Fruit fly (Drosophila melanogaster) whole organism, embryonic: ENCODE results near the gene Schip1.
A peak's percentile ranks its signal among the peaks of the same experiment; 100 is the strongest.

ENCODE experiments used
- Asciz ChIP-seq: fragments of 200-800 bp; sonication (Bioruptor generic); optimal IDR thresholded peaks from 2 replicates; lab custom pipeline; 2017; ENCODE audit warnings: missing biosample characterization, mild to moderate bottlenecking, missing genetic modification characterization, missing genetic modification reagents
- B-H2 ChIP-seq: fragments of 200-800 bp; sonication (Bioruptor generic); optimal IDR thresholded peaks from 2 replicates; lab custom pipeline; 2018; ENCODE audit warnings: missing biosample characterization, mild to moderate bottlenecking, missing genetic modification characterization
- CG10147 ChIP-seq: fragments of 200-800 bp; sonication (Bioruptor generic); optimal IDR thresholded peaks from 2 replicates; lab custom pipeline; 2019; ENCODE audit warnings: missing biosample characterization, mild to moderate bottlenecking, missing genetic modification characterization, moderate library complexity
- CG10565 ChIP-seq: fragments of 200-800 bp; sonication (Bioruptor generic); optimal IDR thresholded peaks from 3 replicates; lab custom pipeline; 2016; ENCODE audit warnings: missing biosample characterization, mild to moderate bottlenecking, missing genetic modification characterization
- CG11696 ChIP-seq: fragments of 200-800 bp; sonication (Bioruptor generic); IDR thresholded peaks from 2 replicates; pipeline ENCODE4 v1.3.6; 2022; ENCODE audit warnings: missing biosample characterization, missing genetic modification characterization
- CG12391 ChIP-seq: fragments of 200-800 bp; sonication (Bioruptor generic); optimal IDR thresholded peaks from 3 replicates; lab custom pipeline; 2018; ENCODE audit warnings: missing biosample characterization, mild to moderate bottlenecking, missing genetic modification characterization, moderate library complexity
- CG13123 ChIP-seq: fragments of 200-800 bp; sonication (Bioruptor generic); optimal IDR thresholded peaks from 2 replicates; lab custom pipeline; 2016; ENCODE audit warnings: missing biosample characterization, missing genetic modification characterization
- CG13775 ChIP-seq: fragments of 200-800 bp; sonication (Bioruptor generic); optimal IDR thresholded peaks from 3 replicates; lab custom pipeline; 2017; ENCODE audit warnings: missing biosample characterization, mild to moderate bottlenecking, missing genetic modification characterization
- CG14014 ChIP-seq: fragments of 200-800 bp; sonication (Bioruptor generic); IDR thresholded peaks from 2 replicates; pipeline ENCODE4 v1.3.6; 2022; ENCODE audit warnings: missing biosample characterization, missing genetic modification characterization
- CG16815 ChIP-seq: fragments of 200-800 bp; sonication (Bioruptor generic); optimal IDR thresholded peaks from 3 replicates; lab custom pipeline; 2017; ENCODE audit warnings: missing biosample characterization, mild to moderate bottlenecking, missing genetic modification characterization
- CG17361 ChIP-seq: fragments of 200-800 bp; sonication (Bioruptor generic); IDR thresholded peaks from 3 replicates; pipeline ENCODE4 v1.3.6; 2022; ENCODE audit warnings: missing biosample characterization, missing genetic modification characterization
- CG18262 ChIP-seq: fragments of 200-800 bp; optimal IDR thresholded peaks from 3 replicates; lab custom pipeline; 2019; ENCODE audit warnings: missing biosample characterization, mild to moderate bottlenecking, missing genetic modification characterization, moderate library complexity
- CG18476 ChIP-seq: fragments of 200-800 bp; sonication (Bioruptor generic); optimal IDR thresholded peaks from 2 replicates; lab custom pipeline; 2016; ENCODE audit warnings: missing biosample characterization, mild to moderate bottlenecking, missing genetic modification characterization
- CG18599 ChIP-seq: fragments of 200-800 bp; sonication (Bioruptor generic); optimal IDR thresholded peaks from 3 replicates; lab custom pipeline; 2017; ENCODE audit warnings: missing biosample characterization, missing genetic modification characterization, mild to moderate bottlenecking, moderate library complexity, missing genetic modification reagents
- CG2116 ChIP-seq: fragments of 200-800 bp; sonication (Bioruptor generic); optimal IDR thresholded peaks from 3 replicates; lab custom pipeline; 2018; ENCODE audit warnings: missing biosample characterization, mild to moderate bottlenecking, missing genetic modification characterization
- CG3838 ChIP-seq: fragments of 200-800 bp; sonication (Bioruptor generic); optimal IDR thresholded peaks from 3 replicates; lab custom pipeline; 2016; ENCODE audit warnings: missing biosample characterization, missing genetic modification characterization
- CG6272 ChIP-seq: fragments of 200-800 bp; sonication (Bioruptor generic); IDR thresholded peaks from 2 replicates; pipeline ENCODE4 v1.3.6; 2022; ENCODE audit warnings: missing biosample characterization, missing genetic modification characterization
- CG6689 ChIP-seq: fragments of 200-800 bp; sonication (Bioruptor generic); IDR thresholded peaks from 2 replicates; pipeline ENCODE4 v1.3.6; 2022; ENCODE audit warnings: missing biosample characterization, missing genetic modification characterization
- CG7271 ChIP-seq: fragments of 200-800 bp; sonication (Bioruptor generic); optimal IDR thresholded peaks from 2 replicates; lab custom pipeline; 2018; ENCODE audit warnings: missing biosample characterization, mild to moderate bottlenecking, missing genetic modification characterization, moderate library complexity
- CG7556 ChIP-seq: fragments of 200-800 bp; sonication (Bioruptor generic); optimal IDR thresholded peaks from 2 replicates; lab custom pipeline; 2017; ENCODE audit warnings: missing biosample characterization, mild to moderate bottlenecking, missing genetic modification characterization
- CG7987 ChIP-seq: fragments of 200-800 bp; sonication (Bioruptor generic); optimal IDR thresholded peaks from 2 replicates; lab custom pipeline; 2018; ENCODE audit warnings: missing biosample characterization, mild to moderate bottlenecking, missing genetic modification characterization, moderate library complexity
- D19B ChIP-seq: fragments of 200-800 bp; sonication (Bioruptor generic); optimal IDR thresholded peaks from 2 replicates; lab custom pipeline; 2017; ENCODE audit warnings: missing biosample characterization, mild to moderate bottlenecking, missing genetic modification characterization
- Dad ChIP-seq: fragments of 200-800 bp; sonication (Bioruptor generic); optimal IDR thresholded peaks from 3 replicates; lab custom pipeline; 2016; ENCODE audit warnings: missing biosample characterization, missing genetic modification characterization
- Dbx ChIP-seq: fragments of 200-800 bp; sonication (Bioruptor generic); IDR thresholded peaks from 3 replicates; pipeline ENCODE4 v1.3.6; 2022; ENCODE audit warnings: missing biosample characterization, missing genetic modification characterization
- Dp ChIP-seq: fragments of 200-800 bp; sonication (Bioruptor generic); optimal IDR thresholded peaks from 2 replicates; lab custom pipeline; 2018; ENCODE audit warnings: missing biosample characterization, mild to moderate bottlenecking, missing genetic modification characterization, moderate library complexity
- Eip74EF ChIP-seq, 2 experiments: fragments of 200-800 bp in 1 of 2; fragments of >200 bp in 1 of 2; sonication (Bioruptor generic) in 1 of 2; optimal IDR thresholded peaks; 2 replicates each; lab custom pipeline; 2017 to 2019; ENCODE audit warnings: missing biosample characterization in 2 of 2, missing genetic modification characterization in 2 of 2, mild to moderate bottlenecking in 1 of 2, moderate library complexity in 1 of 2
- Ets65A ChIP-seq: fragments of 200-800 bp; sonication (Bioruptor generic); peaks from one replicate; lab custom pipeline; 2016; ENCODE audit warnings: missing biosample characterization, missing genetic modification characterization
- Fer3 ChIP-seq: fragments of 200-800 bp; sonication (Bioruptor generic); optimal IDR thresholded peaks from 2 replicates; lab custom pipeline; 2018; ENCODE audit warnings: missing biosample characterization, mild to moderate bottlenecking, missing genetic modification characterization, moderate library complexity
- Myb ChIP-seq: fragments of 200-800 bp; sonication (Bioruptor generic); optimal IDR thresholded peaks from 2 replicates; lab custom pipeline; 2016; ENCODE audit warnings: missing biosample characterization, missing genetic modification characterization
- Six4 ChIP-seq: fragments of 200-800 bp; sonication (Bioruptor generic); optimal IDR thresholded peaks from 2 replicates; lab custom pipeline; 2016; ENCODE audit warnings: missing biosample characterization, missing genetic modification characterization
- YL-1 ChIP-seq: fragments of 200-800 bp; sonication (Bioruptor generic); optimal IDR thresholded peaks from 3 replicates; lab custom pipeline; 2017; ENCODE audit warnings: missing biosample characterization, mild to moderate bottlenecking, missing genetic modification characterization
- bbx ChIP-seq: fragments of 200-800 bp; sonication (Bioruptor generic); IDR thresholded peaks from 2 replicates; pipeline ENCODE4 v1.3.6; 2022; ENCODE audit warnings: missing biosample characterization, missing genetic modification characterization; ENCODE audit not compliant: partially characterized antibody
- btn ChIP-seq: fragments of 200-800 bp; sonication (Bioruptor generic); optimal IDR thresholded peaks from 2 replicates; lab custom pipeline; 2016; ENCODE audit warnings: missing biosample characterization, missing genetic modification characterization
- chif ChIP-seq, 2 experiments: fragments of 200-800 bp; sonication (Bioruptor generic); optimal IDR thresholded peaks; 3 replicates each; lab custom pipeline; 2016; ENCODE audit warnings: missing biosample characterization in 2 of 2, missing genetic modification characterization in 2 of 2
- crc ChIP-seq: fragments of 200-800 bp; sonication (Bioruptor generic); optimal IDR thresholded peaks from 2 replicates; lab custom pipeline; 2016; ENCODE audit warnings: missing biosample characterization, missing genetic modification characterization
- da ChIP-seq: fragments of 200-800 bp; sonication (Bioruptor generic); optimal IDR thresholded peaks from 2 replicates; lab custom pipeline; 2016; ENCODE audit warnings: missing biosample characterization, missing genetic modification characterization
- emc ChIP-seq: fragments of 200-800 bp; sonication (Bioruptor generic); optimal IDR thresholded peaks from 2 replicates; lab custom pipeline; 2016; ENCODE audit warnings: missing biosample characterization, missing genetic modification characterization
- fd3F ChIP-seq: fragments of 200-800 bp; sonication (Bioruptor generic); optimal IDR thresholded peaks from 2 replicates; lab custom pipeline; 2018; ENCODE audit warnings: missing biosample characterization, mild to moderate bottlenecking, missing genetic modification characterization, moderate library complexity
- gce ChIP-seq: fragments of 200-800 bp; sonication (Bioruptor generic); IDR thresholded peaks from 3 replicates; pipeline ENCODE4 v1.3.6; 2022; ENCODE audit warnings: missing biosample characterization, missing genetic modification characterization
- gcm2 ChIP-seq: fragments of 200-800 bp; sonication (Bioruptor generic); optimal IDR thresholded peaks from 2 replicates; lab custom pipeline; 2016; ENCODE audit warnings: missing biosample characterization, missing genetic modification characterization
- gem ChIP-seq: fragments of 200-800 bp; sonication (Bioruptor generic); optimal IDR thresholded peaks from 2 replicates; lab custom pipeline; 2019; ENCODE audit warnings: missing biosample characterization, mild to moderate bottlenecking, missing genetic modification characterization, moderate library complexity
- grau ChIP-seq: fragments of 200-800 bp; optimal IDR thresholded peaks from 3 replicates; lab custom pipeline; 2019; ENCODE audit warnings: missing biosample characterization, mild to moderate bottlenecking, missing genetic modification characterization, moderate library complexity
- gsb-n ChIP-seq: fragments of 200-800 bp; sonication (Bioruptor generic); optimal IDR thresholded peaks from 3 replicates; lab custom pipeline; 2018; ENCODE audit warnings: missing biosample characterization, mild to moderate bottlenecking, missing genetic modification characterization
- knrl ChIP-seq: fragments of 200-800 bp; sonication (Bioruptor generic); IDR thresholded peaks from 3 replicates; pipeline ENCODE4 v1.3.6; 2022; ENCODE audit warnings: missing biosample characterization, missing genetic modification characterization; ENCODE audit not compliant: partially characterized antibody
- lilli ChIP-seq: fragments of 200-800 bp; sonication (Bioruptor generic); optimal IDR thresholded peaks from 3 replicates; lab custom pipeline; 2016; ENCODE audit warnings: missing biosample characterization, missing genetic modification characterization
- peb ChIP-seq: fragments of 200-800 bp; sonication (Bioruptor generic); IDR thresholded peaks from 2 replicates; pipeline ENCODE4 v1.3.6; 2022; ENCODE audit warnings: missing biosample characterization, missing genetic modification characterization
- phol ChIP-seq: fragments of 200-800 bp; sonication (Bioruptor generic); optimal IDR thresholded peaks from 3 replicates; lab custom pipeline; 2018; ENCODE audit warnings: missing biosample characterization, mild to moderate bottlenecking, missing genetic modification characterization, moderate library complexity
- ranshi ChIP-seq: fragments of 200-800 bp; sonication (Bioruptor generic); IDR thresholded peaks from 2 replicates; pipeline ENCODE4 v1.3.6; 2022; ENCODE audit warnings: missing biosample characterization, missing genetic modification characterization
- tin ChIP-seq: fragments of 200-800 bp; sonication (Bioruptor generic); optimal IDR thresholded peaks from 3 replicates; lab custom pipeline; 2016; ENCODE audit warnings: missing biosample characterization, missing genetic modification characterization
- wdn ChIP-seq: fragments of 200-800 bp; sonication (Bioruptor generic); IDR thresholded peaks from 2 replicates; pipeline ENCODE4 v1.3.6; 2022; ENCODE audit warnings: missing biosample characterization, missing genetic modification characterization
- wor ChIP-seq: fragments of 200-800 bp; sonication (Bioruptor generic); IDR thresholded peaks from 2 replicates; pipeline ENCODE4 v1.3.6; 2022; ENCODE audit warnings: missing biosample characterization, missing genetic modification characterization

Schip1 gene

DNA sequence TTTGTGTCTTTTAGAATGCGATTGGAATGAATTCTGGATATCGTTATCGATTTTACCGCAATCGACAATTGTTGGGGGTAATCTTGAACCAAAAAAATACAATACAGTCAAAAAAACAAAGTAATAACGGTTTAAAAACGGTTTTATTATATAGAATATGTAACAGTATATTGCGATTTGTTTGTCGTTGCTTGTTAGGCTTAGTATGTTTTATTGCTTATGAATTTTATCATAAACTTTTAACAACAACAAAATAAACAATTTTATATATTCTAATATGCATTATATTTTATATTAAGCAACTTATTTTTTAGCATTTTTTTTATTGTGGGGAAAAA lies 31.1 kb downstream of the Schip1 start, which contains the start of gene CYLD (continued):
- TF ChIP-seq crc, result no peak
- TF ChIP-seq CG3838 (GFP tag; lab: Kevin White, UChicago), result peak; percentile 35
- no peak for TF ChIP-seq CG6272
- no peak for TF ChIP-seq CG10565 (GFP tag; lab: Kevin White, UChicago)
- no peak for TF ChIP-seq CG7987 (GFP tag; lab: Kevin White, UChicago)
- TF ChIP-seq gsb-n, result peak; percentile 75
- TF ChIP-seq CG18476 (GFP tag; lab: Kevin White, UChicago), result peak; percentile 32
- no peak for TF ChIP-seq peb (GFP tag; lab: Robert Waterston, UW)
- TF ChIP-seq CG7556 (GFP tag; lab: Kevin White, UChicago), result peak; percentile 72
- no peak for TF ChIP-seq Ets65A (GFP tag; lab: Kevin White, UChicago)
- peak; percentile 67 for TF ChIP-seq CG13123
- no peak; the same call in 1 of the 2 replicates for TF ChIP-seq ranshi (GFP tag; lab: Robert Waterston, UW)
- no peak for TF ChIP-seq gce (GFP tag; lab: Robert Waterston, UW)
- TF ChIP-seq bbx, result no peak
- TF ChIP-seq lilli, result peak; percentile 53
- TF ChIP-seq CG18599 (GFP tag; lab: Kevin White, UChicago), result no peak
- no peak for TF ChIP-seq D19B (GFP tag; lab: Kevin White, UChicago)
- peak; percentile 75; the same call in 2 of the 3 replicates for TF ChIP-seq CG17361 (GFP tag; lab: Robert Waterston, UW)
- TF ChIP-seq da (GFP tag; lab: Kevin White, UChicago), result no peak
- peak; percentile 63 for TF ChIP-seq Six4 (GFP tag; lab: Kevin White, UChicago)
- TF ChIP-seq CG2116, result peak; percentile 67
- TF ChIP-seq B-H2 (GFP tag; lab: Kevin White, UChicago), result peak; percentile 14
- peak; percentile 51 for TF ChIP-seq fd3F
- peak; percentile 54 for TF ChIP-seq tin (GFP tag; lab: Kevin White, UChicago)
- peak in 1 of 2 experiments; percentile 8 for TF ChIP-seq chif (GFP tag; optimal IDR thresholded peaks at IDR 0.05; lab: Kevin White, UChicago)
- TF ChIP-seq Dp (GFP tag; lab: Kevin White, UChicago), result peak; percentile 15
- peak; percentile 76; the same call in 1 of the 2 replicates for TF ChIP-seq CG14014 (GFP tag; lab: Robert Waterston, UW)
- TF ChIP-seq wor (GFP tag; lab: Robert Waterston, UW), result peak; percentile 30; the same call in 1 of the 2 replicates
- TF ChIP-seq Dad (GFP tag; lab: Kevin White, UChicago), result no peak
- peak; percentile 78 for TF ChIP-seq grau (tag; lab: Kevin White, UChicago)
- peak; percentile 46 for TF ChIP-seq Asciz (GFP tag; lab: Kevin White, UChicago)
- TF ChIP-seq CG6689 (GFP tag; lab: Robert Waterston, UW), result peak; percentile 70
- no peak for TF ChIP-seq emc
- peak; percentile 63 for TF ChIP-seq CG13775
- peak; percentile 89 for TF ChIP-seq gem
- no peak for TF ChIP-seq knrl (GFP tag; lab: Robert Waterston, UW)
- TF ChIP-seq CG18262 (tag; lab: Kevin White, UChicago), result peak; percentile 83
- TF ChIP-seq CG7271 (tag; lab: Kevin White, UChicago), result peak; percentile 44
- TF ChIP-seq wdn, result peak; percentile 36; the same call in 1 of the 2 replicates
- no peak for TF ChIP-seq btn (GFP tag; lab: Kevin White, UChicago)
- TF ChIP-seq CG10147 (GFP tag; lab: Kevin White, UChicago), result peak; percentile 61
- TF ChIP-seq YL-1, result no peak
- TF ChIP-seq Myb (GFP tag; lab: Kevin White, UChicago), result no peak
- peak in 1 of 2 experiments; percentile 64 for TF ChIP-seq Eip74EF (GFP tag; optimal IDR thresholded peaks at IDR 0.05; lab: Kevin White, UChicago)
- peak; percentile 77 for TF ChIP-seq phol (tag; lab: Kevin White, UChicago)
- peak; percentile 75 for TF ChIP-seq Fer3
- TF ChIP-seq Dbx (GFP tag; lab: Robert Waterston, UW), result peak; percentile 57; the same call in 1 of the 3 replicates
- TF ChIP-seq CG12391 (tag; lab: Kevin White, UChicago), result peak; percentile 87
- no peak for TF ChIP-seq CG16815 (GFP tag; lab: Kevin White, UChicago)
- peak; percentile 40; the same call in 1 of the 2 replicates for TF ChIP-seq CG11696 (GFP tag; lab: Robert Waterston, UW)
- TF ChIP-seq gcm2 (GFP tag; lab: Kevin White, UChicago), result no peak
